Fruit fly (Drosophila melanogaster): ENCODE results near the gene Chc.

Chc gene

DNA sequence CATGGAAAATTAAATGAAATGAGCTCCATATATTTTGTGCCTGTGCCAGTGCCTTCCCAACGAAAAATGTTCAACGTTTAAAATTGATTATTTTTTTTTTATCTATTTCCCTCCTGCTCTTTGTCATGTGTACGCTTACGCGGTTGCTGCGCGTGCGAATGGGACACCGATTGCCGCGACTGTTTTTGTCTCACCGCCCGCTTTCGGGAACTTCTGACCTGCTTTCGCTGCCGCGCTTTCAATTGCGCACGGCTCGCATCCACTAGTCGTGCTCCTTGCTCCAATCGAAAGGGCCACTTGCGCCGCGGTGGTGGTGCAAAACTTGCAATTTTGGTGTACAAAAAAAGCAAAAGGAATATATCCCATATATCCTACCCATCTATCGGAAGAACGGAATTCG is 25.2 kb upstream of the Chc start (continued):
- TF ChIP-seq sd (tag; optimal IDR thresholded peaks at IDR 0.05) (peak; percentile 45), nom (GFP tag; optimal IDR thresholded peaks at IDR 0.05) (peak; percentile 74), CG33213 (GFP tag; optimal IDR thresholded peaks at IDR 0.05) (no peak), Adf1 (GFP tag; IDR thresholded peaks at IDR 0.05) (peak; percentile 69), CG4617 (GFP tag; optimal IDR thresholded peaks at IDR 0.05; ENCODE audit: borderline replicate concordance) (peak; percentile 65), vvl (GFP tag; IDR thresholded peaks at IDR 0.05) (peak; percentile 49), CG14667 (GFP tag; IDR thresholded peaks at IDR 0.05) (no peak), CG2120 (GFP tag; optimal IDR thresholded peaks at IDR 0.05) (peak; percentile 25), Bgb (GFP tag; IDR thresholded peaks at IDR 0.05; ENCODE audit: partially characterized antibody) (peak; percentile 56; the same call in 1 of the 2 replicates), CG31441 (GFP tag; IDR thresholded peaks at IDR 0.05) (no peak), D (optimal IDR thresholded peaks at IDR 0.05) (no peak), D (GFP tag; optimal IDR thresholded peaks at IDR 0.05) (no peak), abd-A (tag; optimal IDR thresholded peaks at IDR 0.05) (peak; percentile 63), CG1832 (GFP tag; optimal IDR thresholded peaks at IDR 0.05) (peak; percentile 99), Ets65A (GFP tag) (no peak), Myb (GFP tag; optimal IDR thresholded peaks at IDR 0.05) (peak; percentile 27), Atf6 (GFP tag; IDR thresholded peaks at IDR 0.05) (peak; percentile 45; the same call in 1 of the 2 replicates), HmgZ (tag; optimal IDR thresholded peaks at IDR 0.05) (peak; percentile 50), lab (GFP tag; optimal IDR thresholded peaks at IDR 0.05) (peak; percentile 47), CG34376 (GFP tag; optimal IDR thresholded peaks at IDR 0.05) (peak; percentile 70), HHEX (GFP tag; optimal IDR thresholded peaks at IDR 0.05) (no peak), br (optimal IDR thresholded peaks at IDR 0.05) (no peak), mirr (GFP tag; optimal IDR thresholded peaks at IDR 0.05) (peak; percentile 20), CG10321 (GFP tag; IDR thresholded peaks at IDR 0.05) (peak; percentile 99), slbo (GFP tag; IDR thresholded peaks at IDR 0.05) (peak; percentile 43; the same call in 1 of the 2 replicates), tna (GFP tag; IDR thresholded peaks at IDR 0.05; ENCODE audit: partially characterized antibody) (0 out of 2 replicates have a peak, but pooled peaks have one; percentile 23), CG4282 (GFP tag; optimal IDR thresholded peaks at IDR 0.05) (peak; percentile 33), Xbp1 (GFP tag; optimal IDR thresholded peaks at IDR 0.05) (no peak), unpg (GFP tag; optimal IDR thresholded peaks at IDR 0.05) (peak; percentile 11), CG15514 (GFP tag; optimal IDR thresholded peaks at IDR 0.05) (peak; percentile 24), Deaf1 (tag; optimal IDR thresholded peaks at IDR 0.05) (peak; percentile 7), CG6689 (GFP tag; IDR thresholded peaks at IDR 0.05) (0 out of 2 replicates have a peak, but pooled peaks have one; percentile 23), CG11093 (GFP tag; IDR thresholded peaks at IDR 0.05) (no peak), sens (GFP tag) (peak; percentile 77), chn (GFP tag; optimal IDR thresholded peaks at IDR 0.05) (peak; percentile 6), CG7839 (tag; optimal IDR thresholded peaks at IDR 0.05) (peak; percentile 27), CG32532 (GFP tag; IDR thresholded peaks at IDR 0.05) (peak; percentile 44), gsb-n (tag; optimal IDR thresholded peaks at IDR 0.05) (no peak), CG13287 (GFP tag; IDR thresholded peaks at IDR 0.05; ENCODE audit: partially characterized antibody) (peak; percentile 25), BtbVII (GFP tag; optimal IDR thresholded peaks at IDR 0.05) (peak; percentile 30), CG1603 (tag; optimal IDR thresholded peaks at IDR 0.05) (peak; percentile 39), CG1529 (GFP tag; optimal IDR thresholded peaks at IDR 0.05) (peak; percentile 1), D19A (tag; optimal IDR thresholded peaks at IDR 0.05) (peak; percentile 1), CG4328 (GFP tag; optimal IDR thresholded peaks at IDR 0.05) (peak; percentile 50), ro (GFP tag; IDR thresholded peaks at IDR 0.05) (no peak), CG32772 (GFP tag; IDR thresholded peaks at IDR 0.05) (peak; percentile 91), Rfx (GFP tag; IDR thresholded peaks at IDR 0.05) (peak; percentile 44; the same call in 1 of the 2 replicates), nerfin-2 (GFP tag; IDR thresholded peaks at IDR 0.05; ENCODE audit: partially characterized antibody) (peak; percentile 41; the same call in 1 of the 2 replicates), CG10274 (GFP tag; optimal IDR thresholded peaks at IDR 0.05) (no peak), Nf-YC (tag; optimal IDR thresholded peaks at IDR 0.05) (peak; percentile 73), CG8924 (tag; optimal IDR thresholded peaks at IDR 0.05) (peak; percentile 34)

Measured in whole organism, embryonic.